Fruit fly (Drosophila melanogaster) whole organism, embryonic: ENCODE measurements around the gene Glut1.
A peak's percentile ranks its signal among the peaks of the same experiment; 100 is the strongest.

ENCODE experiments used
- BtbVII ChIP-seq: fragments of 200-800 bp; sonication (Bioruptor generic); optimal IDR thresholded peaks from 3 replicates; lab custom pipeline; 2017; ENCODE audit warnings: missing biosample characterization, mild to moderate bottlenecking, missing genetic modification characterization
- CG10209 ChIP-seq: fragments of 200-800 bp; sonication (Bioruptor generic); optimal IDR thresholded peaks from 3 replicates; lab custom pipeline; 2017; ENCODE audit warnings: missing biosample characterization, mild to moderate bottlenecking, missing genetic modification characterization, missing genetic modification reagents
- CG10543 ChIP-seq: fragments of 200-800 bp; sonication (Bioruptor generic); optimal IDR thresholded peaks from 3 replicates; lab custom pipeline; 2017; ENCODE audit warnings: missing biosample characterization, mild to moderate bottlenecking, missing genetic modification characterization, moderate library complexity
- CG11093 ChIP-seq: fragments of 200-800 bp; sonication (Bioruptor generic); IDR thresholded peaks from 3 replicates; pipeline ENCODE4 v1.3.6; 2022; ENCODE audit warnings: missing biosample characterization, missing genetic modification characterization
- CG12769 ChIP-seq: fragments of 200-800 bp; sonication (Bioruptor generic); optimal IDR thresholded peaks from 2 replicates; lab custom pipeline; 2019; ENCODE audit warnings: missing biosample characterization, mild to moderate bottlenecking, missing genetic modification characterization, moderate library complexity
- CG14050 ChIP-seq: fragments of 200-800 bp; sonication (Bioruptor generic); IDR thresholded peaks from 3 replicates; pipeline ENCODE4 v1.3.6; 2022; ENCODE audit warnings: missing biosample characterization, missing genetic modification characterization
- CG14441 ChIP-seq: fragments of 200-800 bp; sonication (Bioruptor generic); IDR thresholded peaks from 2 replicates; pipeline ENCODE4 v1.3.6; 2022; ENCODE audit warnings: missing biosample characterization, missing genetic modification characterization
- CG17328 ChIP-seq: fragments of 200-800 bp; sonication (Bioruptor generic); IDR thresholded peaks from 2 replicates; pipeline ENCODE4 v1.3.6; 2022; ENCODE audit warnings: missing biosample characterization, missing genetic modification characterization
- CG2199 ChIP-seq: fragments of 200-800 bp; sonication (Bioruptor generic); IDR thresholded peaks from 3 replicates; pipeline ENCODE4 v1.3.6; 2022; ENCODE audit warnings: missing biosample characterization, missing genetic modification characterization
- CG31441 ChIP-seq: fragments of 200-800 bp; sonication (Bioruptor generic); IDR thresholded peaks from 2 replicates; pipeline ENCODE4 v1.3.6; 2022; ENCODE audit warnings: missing biosample characterization, missing genetic modification characterization
- CG3281 ChIP-seq: fragments of 200-800 bp; sonication (Bioruptor generic); optimal IDR thresholded peaks from 3 replicates; lab custom pipeline; 2017; ENCODE audit warnings: missing biosample characterization, mild to moderate bottlenecking, missing genetic modification characterization
- CG7839 ChIP-seq: fragments of 200-800 bp; sonication (Bioruptor generic); optimal IDR thresholded peaks from 3 replicates; lab custom pipeline; 2018; ENCODE audit warnings: missing biosample characterization, mild to moderate bottlenecking, missing genetic modification characterization, moderate library complexity
- CG7963 ChIP-seq: fragments of 200-800 bp; sonication (Bioruptor generic); IDR thresholded peaks from 3 replicates; pipeline ENCODE4 v1.3.6; 2022; ENCODE audit warnings: missing biosample characterization, missing genetic modification characterization; ENCODE audit not compliant: partially characterized antibody
- CG7987 ChIP-seq: fragments of 200-800 bp; sonication (Bioruptor generic); optimal IDR thresholded peaks from 2 replicates; lab custom pipeline; 2018; ENCODE audit warnings: missing biosample characterization, mild to moderate bottlenecking, missing genetic modification characterization, moderate library complexity
- CG8290 ChIP-seq, 3 experiments: fragments of 200-800 bp; sonication (Bioruptor generic); optimal IDR thresholded peaks; 2 replicates each; lab custom pipeline; 2016 to 2019; ENCODE audit warnings: missing biosample characterization in 3 of 3, missing genetic modification characterization in 3 of 3, mild to moderate bottlenecking in 2 of 3, moderate library complexity in 1 of 3
- CrebB ChIP-seq: fragments of 200-800 bp; sonication (Bioruptor generic); optimal IDR thresholded peaks from 3 replicates; lab custom pipeline; 2018; ENCODE audit warnings: missing biosample characterization, mild to moderate bottlenecking, missing genetic modification characterization
- D19A ChIP-seq: fragments of 200-800 bp; optimal IDR thresholded peaks from 3 replicates; lab custom pipeline; 2019; ENCODE audit warnings: missing biosample characterization, mild to moderate bottlenecking, missing genetic modification characterization, moderate library complexity
- D19B ChIP-seq: fragments of 200-800 bp; sonication (Bioruptor generic); optimal IDR thresholded peaks from 2 replicates; lab custom pipeline; 2017; ENCODE audit warnings: missing biosample characterization, mild to moderate bottlenecking, missing genetic modification characterization
- Deaf1 ChIP-seq: fragments of 200-800 bp; optimal IDR thresholded peaks from 3 replicates; lab custom pipeline; 2019; ENCODE audit warnings: missing biosample characterization, mild to moderate bottlenecking, missing genetic modification characterization, moderate library complexity
- Dp ChIP-seq: fragments of 200-800 bp; sonication (Bioruptor generic); optimal IDR thresholded peaks from 2 replicates; lab custom pipeline; 2018; ENCODE audit warnings: missing biosample characterization, mild to moderate bottlenecking, missing genetic modification characterization, moderate library complexity
- Fer3 ChIP-seq: fragments of 200-800 bp; sonication (Bioruptor generic); optimal IDR thresholded peaks from 2 replicates; lab custom pipeline; 2018; ENCODE audit warnings: missing biosample characterization, mild to moderate bottlenecking, missing genetic modification characterization, moderate library complexity
- Hey ChIP-seq: fragments of 200-800 bp; sonication (Bioruptor generic); optimal IDR thresholded peaks from 3 replicates; lab custom pipeline; 2018; ENCODE audit warnings: missing biosample characterization, mild to moderate bottlenecking, missing genetic modification characterization
- Med ChIP-seq: fragments of 200-800 bp; sonication (Bioruptor generic); peaks from one replicate; lab custom pipeline; 2016; ENCODE audit warnings: missing biosample characterization, missing genetic modification characterization, mild to moderate bottlenecking, inconsistent platforms, moderate library complexity
- Myb ChIP-seq: fragments of 200-800 bp; sonication (Bioruptor generic); optimal IDR thresholded peaks from 2 replicates; lab custom pipeline; 2016; ENCODE audit warnings: missing biosample characterization, missing genetic modification characterization
- Oli ChIP-seq: fragments of 200-800 bp; sonication (Bioruptor generic); optimal IDR thresholded peaks from 2 replicates; lab custom pipeline; 2018; ENCODE audit warnings: missing biosample characterization, mild to moderate bottlenecking, missing genetic modification characterization, moderate library complexity
- Pdp1 ChIP-seq, 2 experiments: fragments of 200-800 bp; sonication (Bioruptor generic); optimal IDR thresholded peaks; 3 replicates each; lab custom pipeline; 2016; ENCODE audit warnings: missing biosample characterization in 2 of 2, missing genetic modification characterization in 2 of 2, mild to moderate bottlenecking in 1 of 2, moderate library complexity in 1 of 2
- Ptx1 ChIP-seq: fragments of 200-800 bp; sonication (Bioruptor generic); IDR thresholded peaks from 2 replicates; pipeline ENCODE4 v1.3.6; 2022; ENCODE audit warnings: missing biosample characterization, missing genetic modification characterization
- bab2 ChIP-seq: fragments of 200-800 bp; sonication (Bioruptor generic); optimal IDR thresholded peaks from 2 replicates; lab custom pipeline; 2016; ENCODE audit warnings: missing biosample characterization, missing genetic modification characterization
- bcd ChIP-seq: fragments of 200-800 bp; sonication (Bioruptor generic); optimal IDR thresholded peaks from 2 replicates; lab custom pipeline; 2017; ENCODE audit warnings: missing biosample characterization, mild to moderate bottlenecking, missing genetic modification characterization
- cad ChIP-seq: fragments of >200 bp; optimal IDR thresholded peaks from 2 replicates; lab custom pipeline; 2017; ENCODE audit warnings: missing biosample characterization, missing genetic modification characterization
- caup ChIP-seq: fragments of 200-800 bp; sonication (Bioruptor generic); optimal IDR thresholded peaks from 3 replicates; lab custom pipeline; 2017; ENCODE audit warnings: missing biosample characterization, mild to moderate bottlenecking, missing genetic modification characterization, moderate library complexity; ENCODE audit not compliant: severe bottlenecking
- cwo ChIP-seq: fragments of 200-800 bp; sonication (Bioruptor generic); optimal IDR thresholded peaks from 3 replicates; lab custom pipeline; 2017; ENCODE audit warnings: missing biosample characterization, missing genetic modification characterization, mild to moderate bottlenecking, moderate library complexity, missing genetic modification reagents
- dan ChIP-seq: fragments of 200-800 bp; sonication (Bioruptor generic); IDR thresholded peaks from 2 replicates; pipeline ENCODE4 v1.3.6; 2022; ENCODE audit warnings: missing biosample characterization, missing genetic modification characterization
- dati ChIP-seq: fragments of 200-800 bp; sonication (Bioruptor generic); IDR thresholded peaks from 2 replicates; pipeline ENCODE4 v1.3.6; 2022; ENCODE audit warnings: missing biosample characterization, missing genetic modification characterization
- gsb ChIP-seq: fragments of 200-800 bp; sonication (Bioruptor generic); IDR thresholded peaks from 2 replicates; pipeline ENCODE4 v1.3.6; 2022; ENCODE audit warnings: missing biosample characterization, missing genetic modification characterization
- her ChIP-seq: fragments of 200-800 bp; sonication (Bioruptor generic); optimal IDR thresholded peaks from 2 replicates; lab custom pipeline; 2016; ENCODE audit warnings: missing biosample characterization, missing genetic modification characterization
- jigr1 ChIP-seq: fragments of 200-800 bp; sonication (Bioruptor generic); IDR thresholded peaks from 3 replicates; pipeline ENCODE4 v1.3.6; 2022; ENCODE audit warnings: missing biosample characterization, missing genetic modification characterization
- lmd ChIP-seq: fragments of 200-800 bp; sonication (Bioruptor generic); IDR thresholded peaks from 2 replicates; pipeline ENCODE4 v1.3.6; 2022; ENCODE audit warnings: missing biosample characterization, missing genetic modification characterization
- nmo ChIP-seq: fragments of 200-800 bp; sonication (Bioruptor generic); optimal IDR thresholded peaks from 2 replicates; lab custom pipeline; 2018; ENCODE audit warnings: missing biosample characterization, mild to moderate bottlenecking, missing genetic modification characterization, moderate library complexity
- odd ChIP-seq: fragments of 200-800 bp; sonication (Bioruptor generic); optimal IDR thresholded peaks from 2 replicates; lab custom pipeline; 2017; ENCODE audit warnings: missing biosample characterization, mild to moderate bottlenecking, missing genetic modification characterization
- rib ChIP-seq: fragments of 200-800 bp; sonication (Bioruptor generic); IDR thresholded peaks from 2 replicates; pipeline ENCODE4 v1.3.6; 2022; ENCODE audit warnings: missing biosample characterization, missing genetic modification characterization
- ro ChIP-seq: fragments of 200-800 bp; sonication (Bioruptor generic); IDR thresholded peaks from 2 replicates; pipeline ENCODE4 v1.3.6; 2022; ENCODE audit warnings: missing biosample characterization, missing genetic modification characterization
- row ChIP-seq: fragments of 200-800 bp; sonication (Bioruptor generic); IDR thresholded peaks from 3 replicates; pipeline ENCODE4 v1.3.6; 2022; ENCODE audit warnings: missing biosample characterization, missing genetic modification characterization
- sd ChIP-seq: fragments of 200-800 bp; sonication (Bioruptor generic); optimal IDR thresholded peaks from 3 replicates; lab custom pipeline; 2018; ENCODE audit warnings: missing biosample characterization, mild to moderate bottlenecking, missing genetic modification characterization, moderate library complexity
- ssp ChIP-seq: fragments of 200-800 bp; sonication (Bioruptor generic); IDR thresholded peaks from 2 replicates; pipeline ENCODE4 v1.3.6; 2022; ENCODE audit warnings: missing biosample characterization, missing genetic modification characterization
- vvl ChIP-seq: fragments of 200-800 bp; sonication (Bioruptor generic); IDR thresholded peaks from 2 replicates; pipeline ENCODE4 v1.3.6; 2022; ENCODE audit warnings: missing biosample characterization, missing genetic modification characterization
- zen2 ChIP-seq: fragments of 200-800 bp; sonication (Bioruptor generic); IDR thresholded peaks from 3 replicates; pipeline ENCODE4 v1.3.6; 2022; ENCODE audit warnings: missing biosample characterization, missing genetic modification characterization; ENCODE audit not compliant: partially characterized antibody

Glut1 gene

DNA sequence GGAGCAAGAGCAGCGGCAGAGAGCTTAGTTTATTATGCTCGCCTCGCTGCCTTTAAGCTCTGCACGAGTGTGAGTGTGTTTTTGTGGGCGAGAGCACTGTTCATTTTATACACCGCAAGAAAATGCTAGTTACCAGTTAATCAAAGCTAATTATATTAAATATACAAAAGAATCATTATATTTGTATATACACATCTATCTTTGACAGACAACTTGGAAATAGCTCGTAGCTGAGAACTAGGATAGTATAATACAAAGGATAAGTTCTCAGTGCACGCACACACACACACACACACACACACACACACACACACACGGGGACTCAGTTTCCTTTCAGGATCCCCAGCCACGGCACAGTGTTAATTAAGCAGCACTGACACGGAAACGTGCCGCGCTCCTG, 97.1 kb downstream of the Glut1 start (continued):
- peak; percentile 15; the same call in 1 of the 2 replicates for TF ChIP-seq vvl (GFP tag; lab: Robert Waterston, UW)
- no peak for TF ChIP-seq her (GFP tag; lab: Kevin White, UChicago)
- TF ChIP-seq CG10209 (GFP tag; lab: Kevin White, UChicago) = peak; percentile 20
- peak; percentile 36; the same call in 1 of the 2 replicates for TF ChIP-seq Ptx1
- no peak for TF ChIP-seq CG8290 (GFP tag; optimal IDR thresholded peaks at IDR 0.05; lab: Kevin White, UChicago)
- no peak for TF ChIP-seq CG8290 (tag; optimal IDR thresholded peaks at IDR 0.05; lab: Kevin White, UChicago)
- peak; percentile 6 for TF ChIP-seq Oli (tag; lab: Kevin White, UChicago)
- TF ChIP-seq CG14441 = 0 out of 2 replicates have a peak, but pooled peaks have one; percentile 5
- TF ChIP-seq Hey (tag; lab: Kevin White, UChicago) = no peak
- peak; percentile 51; the same call in 1 of the 2 replicates for TF ChIP-seq lmd (GFP tag; lab: Robert Waterston, UW)
- TF ChIP-seq zen2 (GFP tag; lab: Robert Waterston, UW) = no peak
- TF ChIP-seq bcd (GFP tag; lab: Kevin White, UChicago) = peak; percentile 21
- no peak for TF ChIP-seq CG14050 (GFP tag; lab: Robert Waterston, UW)
- 0 out of 2 replicates have a peak, but pooled peaks have one; percentile 24 for TF ChIP-seq CG31441 (GFP tag; lab: Robert Waterston, UW)
- TF ChIP-seq caup (GFP tag; lab: Kevin White, UChicago) = peak; percentile 16
- peak; percentile 42; the same call in 1 of the 2 replicates for TF ChIP-seq CG17328 (GFP tag; lab: Robert Waterston, UW)
- TF ChIP-seq ssp (GFP tag; lab: Robert Waterston, UW) = 0 out of 2 replicates have a peak, but pooled peaks have one; percentile 27
- peak; percentile 36 for TF ChIP-seq cwo (GFP tag; lab: Kevin White, UChicago)
- TF ChIP-seq jigr1 (GFP tag; lab: Robert Waterston, UW) = no peak
- TF ChIP-seq CG2199 (GFP tag; lab: Robert Waterston, UW) = no peak
- TF ChIP-seq nmo = peak; percentile 20
- no peak for TF ChIP-seq Myb (GFP tag; lab: Kevin White, UChicago)
- TF ChIP-seq Dp (GFP tag; lab: Kevin White, UChicago) = no peak
- TF ChIP-seq D19B (GFP tag; lab: Kevin White, UChicago) = no peak

DNA sequence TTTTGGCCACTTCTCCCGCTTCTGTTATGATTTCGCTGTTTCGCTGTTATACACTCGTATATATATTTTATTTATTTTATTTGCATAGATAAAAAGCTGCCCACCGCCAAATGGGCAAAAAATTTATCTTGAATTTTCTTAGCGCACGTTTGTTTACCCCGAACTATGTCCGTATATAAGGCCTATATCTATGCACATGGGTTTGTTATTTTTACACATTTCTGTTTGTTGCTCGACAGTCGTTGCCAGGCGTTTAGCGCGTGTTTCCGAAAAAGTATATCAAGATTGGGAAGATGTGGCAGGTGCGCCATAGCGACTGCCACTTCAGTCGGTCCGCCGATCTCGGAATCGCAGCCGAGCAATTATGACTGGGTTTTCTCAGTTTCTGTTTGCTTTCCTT, 106.0 kb downstream of the Glut1 start:
- peak; percentile 25 for TF ChIP-seq CG7987 (GFP tag; lab: Kevin White, UChicago)
- peak; percentile 77 for TF ChIP-seq CG12769 (tag; lab: Kevin White, UChicago)
- TF ChIP-seq sd (tag; lab: Kevin White, UChicago) = peak; percentile 64
- peak; percentile 12 for TF ChIP-seq Deaf1 (tag; lab: Kevin White, UChicago)
- no peak for TF ChIP-seq Pdp1 (GFP tag; optimal IDR thresholded peaks at IDR 0.05; lab: Kevin White, UChicago)
- TF ChIP-seq CG10543 (GFP tag; lab: Kevin White, UChicago) = peak; percentile 31
- TF ChIP-seq CG31441 (GFP tag; lab: Robert Waterston, UW) = no peak
- peak; percentile 7 for TF ChIP-seq BtbVII (GFP tag; lab: Kevin White, UChicago)
- TF ChIP-seq cad (GFP tag; lab: Kevin White, UChicago) = no peak
- no peak for TF ChIP-seq dan
- no peak for TF ChIP-seq gsb (GFP tag; lab: Robert Waterston, UW)
- TF ChIP-seq CrebB = no peak
- 0 out of 2 replicates have a peak, but pooled peaks have one; percentile 16 for TF ChIP-seq rib
- peak; percentile 9 for TF ChIP-seq Med (GFP tag; lab: Kevin White, UChicago)

DNA sequence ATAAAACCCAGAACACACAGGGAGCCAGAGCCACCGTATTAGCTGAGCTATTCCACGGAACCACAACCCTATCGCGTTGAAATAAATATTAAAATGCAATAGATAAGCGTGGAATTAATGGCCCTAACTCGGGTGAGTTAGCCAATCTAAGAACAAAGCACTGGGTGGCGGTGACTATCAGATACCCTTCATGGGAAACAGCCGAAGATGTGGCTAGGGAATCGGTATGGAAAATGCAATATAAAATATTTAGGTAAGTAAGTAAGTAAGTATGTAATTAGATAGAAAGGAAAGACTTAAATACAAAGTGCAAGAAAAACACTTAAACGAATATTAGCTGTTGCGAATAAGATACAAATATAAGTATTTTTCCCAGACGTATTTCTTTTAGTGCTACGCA, 107.8 kb downstream of the Glut1 start:
- no peak for TF ChIP-seq CG7963 (GFP tag; lab: Robert Waterston, UW)
- no peak for TF ChIP-seq CG7839 (tag; lab: Kevin White, UChicago)
- TF ChIP-seq CG14441 = 0 out of 2 replicates have a peak, but pooled peaks have one; percentile 9
- peak; percentile 82 for TF ChIP-seq D19A (tag; lab: Kevin White, UChicago)
- no peak for TF ChIP-seq dati (GFP tag; lab: Robert Waterston, UW)
- TF ChIP-seq bab2 (GFP tag; lab: Kevin White, UChicago) = no peak
- TF ChIP-seq ro = no peak
- TF ChIP-seq row (GFP tag; lab: Robert Waterston, UW) = peak; percentile 71; the same call in 2 of the 3 replicates
- TF ChIP-seq odd (GFP tag; lab: Kevin White, UChicago) = no peak
- no peak for TF ChIP-seq CG11093 (GFP tag; lab: Robert Waterston, UW)
- TF ChIP-seq Fer3 (tag; lab: Kevin White, UChicago) = no peak
- no peak for TF ChIP-seq CG3281
- TF ChIP-seq, all 482 proteins: peak for 3
